Worm (Caenorhabditis elegans): ENCODE results near the gene W06G6.2.

DNA sequence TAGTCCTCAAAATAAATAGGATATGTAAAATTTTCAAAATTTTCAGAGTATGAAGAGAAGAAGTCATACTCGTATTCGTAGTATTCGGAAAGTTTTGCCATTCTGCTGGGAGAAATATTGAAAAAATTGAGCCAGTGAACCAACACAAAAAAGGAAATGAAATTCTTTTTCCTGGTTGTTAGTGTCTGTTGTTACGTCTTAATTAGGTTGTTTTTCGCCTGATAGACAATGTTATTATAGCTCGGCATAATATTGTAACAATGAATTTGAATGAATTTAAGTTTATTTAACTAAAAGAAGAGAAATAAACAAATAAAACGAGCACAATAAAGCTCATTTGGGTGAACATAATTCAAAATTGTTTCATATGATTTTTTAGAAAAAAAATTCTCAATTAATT, 40.7 kb upstream of the W06G6.2 start, which contains the start of gene srw-73:
- TF ChIP-seq aly-1 (tag; optimal IDR thresholded peaks at IDR 0.05), result no peak
- TF ChIP-seq ceh-13 (GFP tag; optimal IDR thresholded peaks at IDR 0.05), result no peak
- no peak for TF ChIP-seq ama-1 (optimal IDR thresholded peaks at IDR 0.05)
- no peak for TF ChIP-seq scrt-1 (GFP tag; IDR thresholded peaks at IDR 0.05)
- TF ChIP-seq hmg-4 (GFP tag; optimal IDR thresholded peaks at IDR 0.05), result no peak
- no peak for TF ChIP-seq F13C5.2 (tag; optimal IDR thresholded peaks at IDR 0.05)
- TF ChIP-seq flt-1 (GFP tag; IDR thresholded peaks at IDR 0.05), result no peak
- no peak for TF ChIP-seq tbx-37 (GFP tag; conservative IDR thresholded peaks at IDR 0.05)
- no peak for TF ChIP-seq hnd-1 (tag; optimal IDR thresholded peaks at IDR 0.05)

Measured in whole organism, early embryonic.